Worm (Caenorhabditis elegans): ENCODE results near the gene Y46G5A.14.

DNA sequence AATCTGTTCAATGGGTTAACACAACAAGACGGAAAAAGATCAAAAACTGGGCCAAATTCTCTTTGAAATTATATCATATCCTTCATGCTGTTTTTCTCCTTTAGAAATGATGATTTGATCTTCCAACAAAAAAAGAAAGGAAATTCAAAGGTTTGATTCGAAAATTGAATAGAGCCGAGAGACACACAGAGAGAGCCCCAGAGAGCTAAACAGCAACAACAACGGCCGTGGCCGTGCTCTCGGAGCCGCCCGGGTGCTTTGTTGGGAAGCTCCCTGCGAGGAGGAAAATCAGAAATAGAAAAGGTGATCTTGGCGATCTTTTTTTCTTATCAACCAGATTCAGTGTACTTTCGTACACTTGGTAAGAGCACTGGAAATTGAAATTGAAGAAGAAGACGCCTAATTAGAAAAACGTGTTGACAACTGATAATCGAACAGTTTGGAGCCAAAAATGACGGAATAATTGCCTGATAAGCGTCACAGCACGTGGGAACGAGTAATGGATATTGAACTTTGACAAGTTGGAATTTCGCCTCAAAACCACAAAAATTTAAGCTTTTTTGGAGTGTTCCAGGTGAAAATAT, 22.8 kb downstream of the Y46G5A.14 start:
- TF ChIP-seq ets-7 (tag; optimal IDR thresholded peaks at IDR 0.05) (no peak), hnd-1 (tag; optimal IDR thresholded peaks at IDR 0.05) (no peak), tra-4 (tag; optimal IDR thresholded peaks at IDR 0.05) (no peak)
